Worm (Caenorhabditis elegans) whole organism, young adult: Measurements from ENCODE around the gene srj-25.
A peak's percentile ranks its signal among the peaks of the same experiment; 100 is the strongest.

Source experiments
- B0035.1 ChIP-seq: sonication (generic microtip); optimal IDR thresholded peaks from 2 replicates; lab custom pipeline; 2016; ENCODE audit warnings: missing genetic modification characterization, mild to moderate bottlenecking, missing compliant biosample characterization, missing genotype, missing genetic modification reagents
- C06A6.2 ChIP-seq: fragments of 200-800 bp; sonication (Bioruptor generic); conservative IDR thresholded peaks from 2 replicates; pipeline ENCODE4 v1.3.6; 2022; ENCODE audit warnings: missing genetic modification characterization, missing compliant biosample characterization
- C17E4.6 ChIP-seq: fragments of 200-800 bp; sonication (Bioruptor generic); IDR thresholded peaks from 2 replicates; pipeline ENCODE4 v1.3.6; 2022; ENCODE audit warnings: missing genetic modification reagents, missing genetic modification characterization, missing compliant biosample characterization
- F22D6.2 ChIP-seq: sonication (generic microtip); optimal IDR thresholded peaks from 2 replicates; lab custom pipeline; 2016; ENCODE audit warnings: mild to moderate bottlenecking, missing genetic modification characterization, missing compliant biosample characterization
- F33H1.4 ChIP-seq: fragments of 200-800 bp; sonication (Bioruptor generic); IDR thresholded peaks from 2 replicates; pipeline ENCODE4 v1.3.6; 2022; ENCODE audit warnings: missing genetic modification reagents, missing genetic modification characterization, missing compliant biosample characterization
- F55B11.4 ChIP-seq: sonication (generic microtip); optimal IDR thresholded peaks from 2 replicates; lab custom pipeline; 2016; ENCODE audit warnings: missing compliant biosample characterization, missing genetic modification characterization, borderline replicate concordance; ENCODE audit not compliant: insufficient read depth
- K12H6.12 ChIP-seq: fragments of 200-800 bp; sonication (Bioruptor generic); optimal IDR thresholded peaks from 2 replicates; lab custom pipeline; 2018; ENCODE audit warnings: mild to moderate bottlenecking, missing genetic modification characterization, missing compliant biosample characterization
- T07F8.4 ChIP-seq: sonication (generic microtip); optimal IDR thresholded peaks from 2 replicates; lab custom pipeline; 2016; ENCODE audit warnings: mild to moderate bottlenecking, missing genetic modification characterization, moderate library complexity, missing compliant biosample characterization
- T26A5.8 ChIP-seq: sonication (generic microtip); optimal IDR thresholded peaks from 2 replicates; lab custom pipeline; 2016; ENCODE audit warnings: missing genetic modification characterization, missing compliant biosample characterization
- Y53G8AR.9 ChIP-seq: fragments of 200-800 bp; sonication (Bioruptor generic); conservative IDR thresholded peaks from 2 replicates; pipeline ENCODE4 v1.3.6; 2022; ENCODE audit warnings: missing genetic modification reagents, missing genetic modification characterization, missing compliant biosample characterization
- Y67H2A.10 ChIP-seq: fragments of 200-800 bp; sonication (Bioruptor generic); conservative IDR thresholded peaks from 2 replicates; pipeline ENCODE4 v1.3.6; 2022; ENCODE audit warnings: missing genetic modification reagents, missing genetic modification characterization, missing compliant biosample characterization
- Y95B8A.8 ChIP-seq: fragments of 200-800 bp; sonication (Bioruptor generic); IDR thresholded peaks from 2 replicates; pipeline ENCODE4 v1.3.6; 2022; ENCODE audit warnings: missing genetic modification reagents, missing genetic modification characterization, missing compliant biosample characterization
- attf-3 ChIP-seq: fragments of 200-800 bp; sonication (Bioruptor generic); conservative IDR thresholded peaks from 2 replicates; pipeline ENCODE4 v1.3.6; 2022; ENCODE audit warnings: missing genetic modification reagents, missing genetic modification characterization, missing compliant biosample characterization
- cebp-1 ChIP-seq, 2 experiments: fragments of 200-800 bp in 1 of 2; sonication (Bioruptor generic) in 1 of 2; sonication (generic microtip) in 1 of 2; IDR thresholded peaks in 1 of 2; optimal IDR thresholded peaks in 1 of 2; 2 replicates each; pipeline versions ENCODE4 v1.3.6 to Lab custom; 2017 to 2022; ENCODE audit warnings: missing compliant biosample characterization in 2 of 2, missing genetic modification characterization in 2 of 2, mild to moderate bottlenecking in 1 of 2, missing genetic modification reagents in 1 of 2, moderate library complexity in 1 of 2
- ceh-100 ChIP-seq: fragments of 200-800 bp; sonication (Bioruptor generic); IDR thresholded peaks from 2 replicates; pipeline ENCODE4 v1.3.6; 2022; ENCODE audit warnings: missing genetic modification reagents, missing genetic modification characterization, missing compliant biosample characterization
- die-1 ChIP-seq: sonication (generic microtip); optimal IDR thresholded peaks from 2 replicates; lab custom pipeline; 2016; ENCODE audit warnings: missing genotype, mild to moderate bottlenecking, missing genetic modification characterization, missing compliant biosample characterization
- dox-1 ChIP-seq: fragments of 200-800 bp; sonication (Bioruptor generic); IDR thresholded peaks from 2 replicates; pipeline ENCODE4 v1.3.6; 2022; ENCODE audit warnings: missing genetic modification reagents, missing genetic modification characterization, missing compliant biosample characterization
- dpl-1 ChIP-seq: fragments of 150-350 bp; optimal IDR thresholded peaks from 2 replicates; lab custom pipeline; 2014; ENCODE audit warnings: missing biosample characterization, missing genetic modification reagents, missing genetic modification characterization
- efl-1 ChIP-seq: fragments of 150-350 bp; optimal IDR thresholded peaks from 2 replicates; lab custom pipeline; 2014; ENCODE audit warnings: missing biosample characterization, missing genetic modification reagents, missing genetic modification characterization
- egl-44 ChIP-seq: fragments of 200-800 bp; sonication (Bioruptor generic); IDR thresholded peaks from 2 replicates; pipeline ENCODE4 v1.3.6; 2022; ENCODE audit warnings: missing genetic modification reagents, missing genetic modification characterization, missing compliant biosample characterization
- ekl-4 ChIP-seq: fragments of 200-800 bp; sonication (Bioruptor generic); IDR thresholded peaks from 2 replicates; pipeline ENCODE4 v1.3.6; 2022; ENCODE audit warnings: missing genetic modification reagents, missing genetic modification characterization, missing compliant biosample characterization
- hlh-12 ChIP-seq: sonication (generic microtip); optimal IDR thresholded peaks from 2 replicates; lab custom pipeline; 2016; ENCODE audit warnings: missing genetic modification characterization, missing compliant biosample characterization
- hmg-1.2 ChIP-seq: fragments of 200-800 bp; sonication (Bioruptor generic); IDR thresholded peaks from 2 replicates; pipeline ENCODE4 v1.3.6; 2022; ENCODE audit warnings: missing genetic modification reagents, missing genetic modification characterization, missing compliant biosample characterization
- hrde-1 ChIP-seq: sonication (generic microtip); optimal IDR thresholded peaks from 2 replicates; lab custom pipeline; 2016; ENCODE audit warnings: missing genetic modification characterization, mild to moderate bottlenecking, missing compliant biosample characterization, moderate library complexity, missing genotype, missing genetic modification reagents, borderline replicate concordance
- hsf-1 ChIP-seq: fragments of 200-800 bp; sonication (Bioruptor generic); IDR thresholded peaks from 2 replicates; pipeline ENCODE4 v1.3.6; 2022; ENCODE audit warnings: missing genetic modification reagents, missing genetic modification characterization, missing compliant biosample characterization
- let-526 ChIP-seq: fragments of 200-800 bp; sonication (Bioruptor generic); IDR thresholded peaks from 2 replicates; pipeline ENCODE4 v1.3.6; 2022; ENCODE audit warnings: missing genetic modification reagents, missing genetic modification characterization, missing compliant biosample characterization
- lin-26 ChIP-seq: fragments of 200-800 bp; sonication (Bioruptor generic); IDR thresholded peaks from 2 replicates; pipeline ENCODE4 v1.3.6; 2022; ENCODE audit warnings: missing genetic modification reagents, missing genetic modification characterization, missing compliant biosample characterization
- lin-35 ChIP-seq, 3 experiments: fragments of 150-350 bp in 2 of 3; sonication (generic microtip) in 1 of 3; optimal IDR thresholded peaks; 2 replicates each; lab custom pipeline; 2014 to 2018; ENCODE audit warnings: missing biosample characterization in 3 of 3, missing genetic modification characterization in 3 of 3, missing genetic modification reagents in 3 of 3
- lin-40 ChIP-seq: sonication (generic microtip); optimal IDR thresholded peaks from 2 replicates; lab custom pipeline; 2016; ENCODE audit warnings: missing genetic modification characterization, mild to moderate bottlenecking, missing compliant biosample characterization, missing genotype, missing genetic modification reagents
- lin-54 ChIP-seq: fragments of 200-800 bp; sonication (Bioruptor generic); optimal IDR thresholded peaks from 2 replicates; lab custom pipeline; 2018; ENCODE audit warnings: mild to moderate bottlenecking, missing genetic modification characterization, missing compliant biosample characterization
- madf-3 ChIP-seq: fragments of 200-800 bp; sonication (Bioruptor generic); IDR thresholded peaks from 2 replicates; pipeline ENCODE4 v1.3.6; 2022; ENCODE audit warnings: missing genetic modification reagents, missing genetic modification characterization, missing compliant biosample characterization
- mcd-1 ChIP-seq: fragments of 200-800 bp; sonication (Bioruptor generic); IDR thresholded peaks from 2 replicates; pipeline ENCODE4 v1.3.6; 2022; ENCODE audit warnings: missing genetic modification reagents, missing genetic modification characterization, missing compliant biosample characterization
- mxl-1 ChIP-seq: sonication (generic microtip); optimal IDR thresholded peaks from 2 replicates; lab custom pipeline; 2016; ENCODE audit warnings: missing genetic modification characterization, missing compliant biosample characterization
- nfya-1 ChIP-seq: sonication (generic microtip); optimal IDR thresholded peaks from 2 replicates; lab custom pipeline; 2017; ENCODE audit warnings: antibody characterized with exemption, missing compliant biosample characterization, missing genetic modification characterization, borderline replicate concordance; ENCODE audit not compliant: insufficient read depth
- nhr-120 ChIP-seq: fragments of 200-800 bp; sonication (Bioruptor generic); IDR thresholded peaks from 2 replicates; pipeline ENCODE4 v1.3.6; 2022; ENCODE audit warnings: missing genetic modification characterization, missing compliant biosample characterization
- nhr-179 ChIP-seq: sonication (generic microtip); optimal IDR thresholded peaks from 2 replicates; lab custom pipeline; 2016; ENCODE audit warnings: mild to moderate bottlenecking, missing genetic modification characterization, missing compliant biosample characterization
- pha-4 ChIP-seq: fragments of 150-350 bp; sonication (generic microtip); optimal IDR thresholded peaks from 2 replicates; lab custom pipeline; 2014; ENCODE audit warnings: missing biosample characterization, missing genetic modification reagents, missing genetic modification characterization
- rcor-1 ChIP-seq: fragments of 200-800 bp; sonication (Bioruptor generic); IDR thresholded peaks from 2 replicates; pipeline ENCODE4 v1.3.6; 2022; ENCODE audit warnings: missing genetic modification reagents, missing genetic modification characterization, missing compliant biosample characterization
- sea-2 ChIP-seq: fragments of 200-800 bp; sonication (Bioruptor generic); IDR thresholded peaks from 2 replicates; pipeline ENCODE4 v1.3.6; 2022; ENCODE audit warnings: missing genetic modification characterization, missing compliant biosample characterization
- somi-1 ChIP-seq: fragments of 200-800 bp; sonication (Bioruptor generic); optimal IDR thresholded peaks from 2 replicates; lab custom pipeline; 2018; ENCODE audit warnings: mild to moderate bottlenecking, missing genetic modification characterization, missing compliant biosample characterization
- tbp1 ChIP-seq: fragments of 200-800 bp; sonication (Bioruptor generic); optimal IDR thresholded peaks from 2 replicates; lab custom pipeline; 2018; ENCODE audit warnings: mild to moderate bottlenecking, missing genetic modification characterization, missing compliant biosample characterization
- unc-130 ChIP-seq: sonication (generic microtip); optimal IDR thresholded peaks from 2 replicates; lab custom pipeline; 2016; ENCODE audit warnings: missing genetic modification reagents, missing genetic modification characterization, missing compliant biosample characterization
- unc-62 ChIP-seq: fragments of 150-350 bp; optimal IDR thresholded peaks from 2 replicates; lab custom pipeline; 2014; ENCODE audit warnings: missing biosample characterization, missing genetic modification reagents, missing genetic modification characterization
- ztf-22 ChIP-seq: fragments of 200-800 bp; sonication (Bioruptor generic); optimal IDR thresholded peaks from 2 replicates; lab custom pipeline; 2018; ENCODE audit warnings: mild to moderate bottlenecking, missing genetic modification characterization, moderate library complexity, missing compliant biosample characterization
- ztf-26 ChIP-seq: sonication (generic microtip); optimal IDR thresholded peaks from 2 replicates; lab custom pipeline; 2017; ENCODE audit warnings: missing genetic modification characterization, missing compliant biosample characterization
- ztf-3 ChIP-seq: fragments of 200-800 bp; sonication (Bioruptor generic); optimal IDR thresholded peaks from 2 replicates; lab custom pipeline; 2018; ENCODE audit warnings: mild to moderate bottlenecking, missing genetic modification characterization, missing compliant biosample characterization

The srj-25 gene

DNA sequence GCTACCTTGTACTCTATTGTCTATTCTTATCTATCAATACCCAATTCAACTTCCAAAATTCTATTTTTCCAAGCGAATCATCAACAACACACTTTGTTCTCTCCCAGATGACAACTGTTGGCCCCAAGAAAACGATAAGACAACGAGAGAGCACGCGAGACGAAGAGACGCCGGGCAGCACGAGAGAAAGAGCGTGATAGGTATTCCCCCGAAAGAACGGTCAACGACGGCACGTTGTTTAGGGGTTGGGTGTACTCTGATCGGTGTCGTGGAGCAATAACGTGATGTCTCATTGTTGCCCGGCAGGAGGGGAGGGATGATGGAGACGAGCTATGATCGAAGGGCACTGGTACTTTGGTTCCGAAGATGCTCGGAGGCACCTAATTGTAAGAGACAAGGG is 4.7 kb downstream of the srj-25 start (continued):
- TF ChIP-seq ceh-100 (GFP tag; lab: Robert Waterston, UW) (no peak), ztf-22 (GFP tag; lab: Kevin White, UChicago) (peak; percentile 93), nfya-1 (tag; lab: Kevin White, UChicago) (no peak), hsf-1 (GFP tag; lab: Robert Waterston, UW) (no peak), F55B11.4 (no peak), pha-4 (peak; percentile 93), C17E4.6 (GFP tag; lab: Robert Waterston, UW) (no peak), nhr-120 (GFP tag; lab: Robert Waterston, UW) (no peak), mcd-1 (peak; percentile 73), hrde-1 (tag; lab: Kevin White, UChicago) (no peak), ztf-26 (peak; percentile 83), hmg-1.2 (GFP tag; lab: Robert Waterston, UW) (peak; percentile 85), lin-40 (peak; percentile 75), attf-3 (no peak), dox-1 (GFP tag; lab: Robert Waterston, UW) (peak; percentile 60; the same call in 1 of the 2 replicates), T26A5.8 (tag; lab: Kevin White, UChicago) (no peak), efl-1 (GFP tag; lab: Kevin White, UChicago) (no peak), cebp-1 (GFP tag; IDR thresholded peaks at IDR 0.05; lab: Robert Waterston, UW) (peak; percentile 33; the same call in 1 of the 2 replicates), cebp-1 (tag; optimal IDR thresholded peaks at IDR 0.05; lab: Kevin White, UChicago) (peak; percentile 89), rcor-1 (GFP tag; lab: Robert Waterston, UW) (peak; percentile 47; the same call in 1 of the 2 replicates), F22D6.2 (tag; lab: Kevin White, UChicago) (peak; percentile 84), hlh-12 (no peak), T07F8.4 (no peak), die-1 (tag; lab: Kevin White, UChicago) (peak; percentile 57), Y95B8A.8 (GFP tag; lab: Robert Waterston, UW) (peak; percentile 74; the same call in 1 of the 2 replicates), unc-62 (GFP tag; lab: Kevin White, UChicago) (peak; percentile 83), B0035.1 (tag; lab: Kevin White, UChicago) (peak; percentile 32), Y67H2A.10 (GFP tag; lab: Robert Waterston, UW) (no peak), F33H1.4 (no peak)

DNA sequence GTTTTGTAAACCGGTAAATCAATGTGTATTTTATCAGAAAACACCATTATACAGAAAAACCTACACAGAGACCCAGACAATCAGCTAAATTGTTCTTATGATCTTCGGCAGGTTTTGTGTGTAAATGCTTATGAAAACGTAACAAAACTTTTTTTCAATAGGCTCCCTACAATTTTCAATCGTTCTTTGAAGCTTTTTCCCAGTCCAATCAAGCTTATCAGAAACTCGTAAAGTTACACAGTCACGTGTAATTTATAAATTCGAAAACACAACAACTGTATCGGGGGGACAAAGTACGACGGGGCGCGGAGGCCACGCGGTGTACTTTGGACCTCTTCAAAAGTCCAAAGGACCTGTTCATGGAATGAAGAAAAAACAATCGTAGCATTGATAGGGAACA is 5.9 kb downstream of the srj-25 start:
- TF ChIP-seq K12H6.12 (no peak), madf-3 (GFP tag; lab: Robert Waterston, UW) (0 out of 2 replicates have a peak, but pooled peaks have one; percentile 47), C06A6.2 (no peak; the same call in 1 of the 2 replicates), lin-35 (GFP tag; optimal IDR thresholded peaks at IDR 0.05; lab: Kevin White, UChicago) (no peak), Y53G8AR.9 (peak; percentile 68; the same call in 1 of the 2 replicates), cebp-1 (GFP tag; IDR thresholded peaks at IDR 0.05; lab: Robert Waterston, UW) (peak; percentile 37; the same call in 1 of the 2 replicates), cebp-1 (tag; optimal IDR thresholded peaks at IDR 0.05; lab: Kevin White, UChicago) (peak; percentile 71), mxl-1 (tag; lab: Kevin White, UChicago) (no peak), dox-1 (GFP tag; lab: Robert Waterston, UW) (peak; percentile 42; the same call in 1 of the 2 replicates), lin-26 (GFP tag; lab: Robert Waterston, UW) (0 out of 2 replicates have a peak, but pooled peaks have one; percentile 24), egl-44 (0 out of 2 replicates have a peak, but pooled peaks have one; percentile 55), ekl-4 (GFP tag; lab: Robert Waterston, UW) (no peak), tbp1 (GFP tag; lab: Kevin White, UChicago) (peak; percentile 51), F55B11.4 (no peak), dpl-1 (GFP tag; lab: Kevin White, UChicago) (no peak), somi-1 (GFP tag; lab: Kevin White, UChicago) (peak; percentile 25), sea-2 (no peak), let-526 (GFP tag; lab: Robert Waterston, UW) (peak; percentile 27), hmg-1.2 (GFP tag; lab: Robert Waterston, UW) (peak; percentile 27; the same call in 1 of the 2 replicates), ztf-3 (no peak), lin-40 (peak; percentile 47), nhr-179 (tag; lab: Kevin White, UChicago) (no peak), Y95B8A.8 (GFP tag; lab: Robert Waterston, UW) (0 out of 2 replicates have a peak, but pooled peaks have one; percentile 36), unc-130 (GFP tag; lab: Kevin White, UChicago) (no peak), ztf-22 (GFP tag; lab: Kevin White, UChicago) (peak; percentile 39), B0035.1 (tag; lab: Kevin White, UChicago) (no peak), lin-54 (GFP tag; lab: Kevin White, UChicago) (peak; percentile 11), pha-4 (no peak)
